Fruit fly (Drosophila melanogaster) whole organism, embryonic: Measurements from ENCODE around the gene CG4820.

Experiments used
- Abd-B ChIP-seq: fragments of 200-800 bp; sonication (Bioruptor generic); optimal IDR thresholded peaks from 2 replicates; lab custom pipeline; 2018; ENCODE audit warnings: missing biosample characterization, mild to moderate bottlenecking, missing genetic modification characterization, moderate library complexity
- Awh ChIP-seq: fragments of 200-800 bp; sonication (Bioruptor generic); IDR thresholded peaks from 2 replicates; pipeline ENCODE4, ENCODE4 v1.3.6; 2022; ENCODE audit warnings: missing biosample characterization, missing genetic modification characterization
- Bgb ChIP-seq: fragments of 200-800 bp; sonication (Bioruptor generic); IDR thresholded peaks from 2 replicates; pipeline ENCODE4 v1.3.6; 2022; ENCODE audit warnings: missing biosample characterization, missing genetic modification characterization; ENCODE audit not compliant: partially characterized antibody
- CG10462 ChIP-seq: fragments of 200-800 bp; sonication (Bioruptor generic); optimal IDR thresholded peaks from 2 replicates; lab custom pipeline; 2016; ENCODE audit warnings: missing biosample characterization, missing genetic modification characterization
- CG10543 ChIP-seq: fragments of 200-800 bp; sonication (Bioruptor generic); optimal IDR thresholded peaks from 3 replicates; lab custom pipeline; 2017; ENCODE audit warnings: missing biosample characterization, mild to moderate bottlenecking, missing genetic modification characterization, moderate library complexity
- CG10654 ChIP-seq: fragments of 200-800 bp; sonication (Bioruptor generic); optimal IDR thresholded peaks from 2 replicates; lab custom pipeline; 2016; ENCODE audit warnings: missing biosample characterization, missing genetic modification characterization
- CG11398 ChIP-seq: fragments of 200-800 bp; sonication (Bioruptor generic); optimal IDR thresholded peaks from 2 replicates; lab custom pipeline; 2016; ENCODE audit warnings: missing biosample characterization, missing genetic modification characterization
- CG12769 ChIP-seq: fragments of 200-800 bp; sonication (Bioruptor generic); optimal IDR thresholded peaks from 2 replicates; lab custom pipeline; 2019; ENCODE audit warnings: missing biosample characterization, mild to moderate bottlenecking, missing genetic modification characterization, moderate library complexity
- CG14710 ChIP-seq: fragments of 200-800 bp; sonication (Bioruptor generic); optimal IDR thresholded peaks from 3 replicates; lab custom pipeline; 2019; ENCODE audit warnings: missing biosample characterization, mild to moderate bottlenecking, missing genetic modification characterization, moderate library complexity
- CG1529 ChIP-seq: fragments of 200-800 bp; sonication (Bioruptor generic); optimal IDR thresholded peaks from 3 replicates; lab custom pipeline; 2018; ENCODE audit warnings: missing biosample characterization, missing genetic modification characterization
- CG16863 ChIP-seq: fragments of 200-800 bp; sonication (Bioruptor generic); optimal IDR thresholded peaks from 3 replicates; lab custom pipeline; 2016; ENCODE audit warnings: missing biosample characterization, missing genetic modification characterization
- CG17385 ChIP-seq: fragments of 200-800 bp; sonication (Bioruptor generic); optimal IDR thresholded peaks from 3 replicates; lab custom pipeline; 2018; ENCODE audit warnings: missing biosample characterization, mild to moderate bottlenecking, missing genetic modification characterization
- CG34422 ChIP-seq: fragments of 200-800 bp; sonication (Bioruptor generic); IDR thresholded peaks from 3 replicates; pipeline ENCODE4 v1.3.6; 2022; ENCODE audit warnings: missing biosample characterization, missing genetic modification characterization
- CG5180 ChIP-seq: fragments of 200-800 bp; sonication (Bioruptor generic); optimal IDR thresholded peaks from 3 replicates; lab custom pipeline; 2017; ENCODE audit warnings: missing biosample characterization, missing genetic modification characterization, mild to moderate bottlenecking, moderate library complexity, missing genetic modification reagents
- CG7357 ChIP-seq: fragments of 200-800 bp; sonication (Bioruptor generic); IDR thresholded peaks from 3 replicates; pipeline ENCODE4 v1.3.6; 2022; ENCODE audit warnings: missing biosample characterization, missing genetic modification characterization
- CG7963 ChIP-seq: fragments of 200-800 bp; sonication (Bioruptor generic); IDR thresholded peaks from 3 replicates; pipeline ENCODE4 v1.3.6; 2022; ENCODE audit warnings: missing biosample characterization, missing genetic modification characterization; ENCODE audit not compliant: partially characterized antibody
- CG8290 ChIP-seq, 3 experiments: fragments of 200-800 bp; sonication (Bioruptor generic); optimal IDR thresholded peaks; 2 replicates each; lab custom pipeline; 2016 to 2019; ENCODE audit warnings: missing biosample characterization in 3 of 3, missing genetic modification characterization in 3 of 3, mild to moderate bottlenecking in 2 of 3, moderate library complexity in 1 of 3
- CG9797 ChIP-seq: fragments of 200-800 bp; sonication (Bioruptor generic); optimal IDR thresholded peaks from 3 replicates; lab custom pipeline; 2018; ENCODE audit warnings: missing biosample characterization, mild to moderate bottlenecking, missing genetic modification characterization
- Deaf1 ChIP-seq: fragments of 200-800 bp; optimal IDR thresholded peaks from 3 replicates; lab custom pipeline; 2019; ENCODE audit warnings: missing biosample characterization, mild to moderate bottlenecking, missing genetic modification characterization, moderate library complexity
- GATAe ChIP-seq: fragments of 200-800 bp; sonication (Bioruptor generic); conservative IDR thresholded peaks from 2 replicates; pipeline ENCODE4 v1.3.6; 2022; ENCODE audit warnings: missing biosample characterization, missing genetic modification characterization
- HLH4C ChIP-seq: fragments of 200-800 bp; sonication (Bioruptor generic); IDR thresholded peaks from 3 replicates; pipeline ENCODE4 v1.3.6; 2022; ENCODE audit warnings: missing biosample characterization, missing genetic modification characterization; ENCODE audit not compliant: partially characterized antibody
- Hr3 ChIP-seq: fragments of 200-800 bp; sonication (Bioruptor generic); optimal IDR thresholded peaks from 3 replicates; lab custom pipeline; 2016; ENCODE audit warnings: missing biosample characterization, missing genetic modification characterization
- Med ChIP-seq: fragments of 200-800 bp; sonication (Bioruptor generic); peaks from one replicate; lab custom pipeline; 2016; ENCODE audit warnings: missing biosample characterization, missing genetic modification characterization, mild to moderate bottlenecking, inconsistent platforms, moderate library complexity
- Oli ChIP-seq: fragments of 200-800 bp; sonication (Bioruptor generic); optimal IDR thresholded peaks from 2 replicates; lab custom pipeline; 2018; ENCODE audit warnings: missing biosample characterization, mild to moderate bottlenecking, missing genetic modification characterization, moderate library complexity
- Rfx ChIP-seq: fragments of 200-800 bp; sonication (Bioruptor generic); IDR thresholded peaks from 2 replicates; pipeline ENCODE4 v1.3.6; 2022; ENCODE audit warnings: missing biosample characterization, missing genetic modification characterization
- Trl ChIP-seq, 3 experiments: fragments of >200 bp in 2 of 3; fragments of 200-800 bp in 1 of 3; sonication (Bioruptor generic) in 1 of 3; optimal IDR thresholded peaks; 2 replicates in 1 of 3; 3 replicates in 2 of 3; lab custom pipeline; 2016 to 2017; ENCODE audit warnings: missing biosample characterization in 1 of 3, missing genetic modification characterization in 1 of 3
- az2 ChIP-seq: fragments of 200-800 bp; sonication (Bioruptor generic); optimal IDR thresholded peaks from 3 replicates; lab custom pipeline; 2016; ENCODE audit warnings: missing biosample characterization, missing genetic modification characterization
- bbx ChIP-seq: fragments of 200-800 bp; sonication (Bioruptor generic); IDR thresholded peaks from 2 replicates; pipeline ENCODE4 v1.3.6; 2022; ENCODE audit warnings: missing biosample characterization, missing genetic modification characterization; ENCODE audit not compliant: partially characterized antibody
- caup ChIP-seq: fragments of 200-800 bp; sonication (Bioruptor generic); optimal IDR thresholded peaks from 3 replicates; lab custom pipeline; 2017; ENCODE audit warnings: missing biosample characterization, mild to moderate bottlenecking, missing genetic modification characterization, moderate library complexity; ENCODE audit not compliant: severe bottlenecking
- chinmo ChIP-seq: fragments of 200-800 bp; sonication (Bioruptor generic); IDR thresholded peaks from 4 replicates; pipeline ENCODE4 v1.3.6; 2022; ENCODE audit warnings: missing biosample characterization, missing genetic modification characterization; ENCODE audit not compliant: partially characterized antibody
- ci ChIP-seq: fragments of 200-800 bp; sonication (Bioruptor generic); IDR thresholded peaks from 3 replicates; pipeline ENCODE4 v1.3.6; 2022; ENCODE audit warnings: missing biosample characterization, missing genetic modification characterization
- crc ChIP-seq: fragments of 200-800 bp; sonication (Bioruptor generic); optimal IDR thresholded peaks from 2 replicates; lab custom pipeline; 2016; ENCODE audit warnings: missing biosample characterization, missing genetic modification characterization
- dmrt11E ChIP-seq: fragments of 200-800 bp; sonication (Bioruptor generic); optimal IDR thresholded peaks from 3 replicates; lab custom pipeline; 2018; ENCODE audit warnings: missing biosample characterization, mild to moderate bottlenecking, missing genetic modification characterization, moderate library complexity
- esg ChIP-seq: fragments of 200-800 bp; sonication (Bioruptor generic); conservative IDR thresholded peaks from 2 replicates; pipeline ENCODE4 v1.3.6; 2022; ENCODE audit warnings: missing biosample characterization, missing genetic modification characterization
- exex ChIP-seq: fragments of 200-800 bp; sonication (Bioruptor generic); optimal IDR thresholded peaks from 4 replicates; lab custom pipeline; 2018; ENCODE audit warnings: missing biosample characterization, mild to moderate bottlenecking, missing genetic modification characterization, moderate library complexity
- grn ChIP-seq: fragments of 200-800 bp; sonication (Bioruptor generic); optimal IDR thresholded peaks from 3 replicates; lab custom pipeline; 2017; ENCODE audit warnings: missing biosample characterization, missing genetic modification characterization
- hb ChIP-seq: fragments of 200-800 bp; sonication (Bioruptor generic); IDR thresholded peaks from 3 replicates; pipeline ENCODE4 v1.3.6; 2022; ENCODE audit warnings: missing biosample characterization, missing genetic modification characterization; ENCODE audit not compliant: partially characterized antibody
- inv ChIP-seq: fragments of 200-800 bp; sonication (Bioruptor generic); IDR thresholded peaks from 2 replicates; pipeline ENCODE4 v1.3.6; 2022; ENCODE audit warnings: missing biosample characterization, missing genetic modification characterization; ENCODE audit not compliant: partially characterized antibody
- lbe ChIP-seq: fragments of 200-800 bp; sonication (Bioruptor generic); optimal IDR thresholded peaks from 2 replicates; lab custom pipeline; 2016; ENCODE audit warnings: missing biosample characterization, mild to moderate bottlenecking, missing genetic modification characterization
- pb ChIP-seq: fragments of 200-800 bp; sonication (Bioruptor generic); optimal IDR thresholded peaks from 3 replicates; lab custom pipeline; 2016; ENCODE audit warnings: missing biosample characterization, missing genetic modification characterization
- peb ChIP-seq: fragments of 200-800 bp; sonication (Bioruptor generic); IDR thresholded peaks from 2 replicates; pipeline ENCODE4 v1.3.6; 2022; ENCODE audit warnings: missing biosample characterization, missing genetic modification characterization
- salm ChIP-seq: fragments of 200-800 bp; sonication (Bioruptor generic); optimal IDR thresholded peaks from 2 replicates; lab custom pipeline; 2018; ENCODE audit warnings: missing biosample characterization, mild to moderate bottlenecking, missing genetic modification characterization
- sc ChIP-seq, 3 experiments: fragments of >200 bp in 2 of 3; fragments of 200-800 bp in 1 of 3; sonication (Bioruptor generic) in 1 of 3; optimal IDR thresholded peaks; 2 replicates in 2 of 3; 3 replicates in 1 of 3; lab custom pipeline; 2017; ENCODE audit warnings: mild to moderate bottlenecking in 1 of 3, missing biosample characterization in 1 of 3, missing genetic modification characterization in 1 of 3, missing genetic modification reagents in 1 of 3
- sug ChIP-seq: fragments of 200-800 bp; optimal IDR thresholded peaks from 2 replicates; lab custom pipeline; 2019; ENCODE audit warnings: missing biosample characterization, mild to moderate bottlenecking, missing genetic modification characterization, moderate library complexity
- tll ChIP-seq, 2 experiments: fragments of 200-800 bp in 1 of 2; fragments of >200 bp in 1 of 2; sonication (Bioruptor generic) in 1 of 2; optimal IDR thresholded peaks; 2 replicates each; lab custom pipeline; 2017 to 2019; ENCODE audit warnings: missing biosample characterization in 2 of 2, missing genetic modification characterization in 2 of 2, mild to moderate bottlenecking in 1 of 2, moderate library complexity in 1 of 2
- usp ChIP-seq: fragments of >200 bp; optimal IDR thresholded peaks from 2 replicates; lab custom pipeline; 2017; ENCODE audit warnings: missing biosample characterization, missing genetic modification characterization
- zen2 ChIP-seq: fragments of 200-800 bp; sonication (Bioruptor generic); IDR thresholded peaks from 3 replicates; pipeline ENCODE4 v1.3.6; 2022; ENCODE audit warnings: missing biosample characterization, missing genetic modification characterization; ENCODE audit not compliant: partially characterized antibody

Gene CG4820

dm6 chr3R:11198062-11198472, 18.3 kb upstream of the CG4820 start (continued):
- TF ChIP-seq Trl (optimal IDR thresholded peaks at IDR 0.05; lab: Kevin White, UChicago): peak; percentile 48 to 70
- TF ChIP-seq Trl (GFP tag; optimal IDR thresholded peaks at IDR 0.05; lab: Kevin White, UChicago): no peak
- TF ChIP-seq Oli (tag; lab: Kevin White, UChicago): no peak
- TF ChIP-seq CG16863 (GFP tag; lab: Kevin White, UChicago): no peak
- TF ChIP-seq CG34422 (GFP tag; lab: Robert Waterston, UW): peak; percentile 41; the same call in 1 of the 3 replicates
- peak; percentile 97 for TF ChIP-seq CG5180 (GFP tag; lab: Kevin White, UChicago)
- peak; percentile 41; the same call in 1 of the 2 replicates for TF ChIP-seq bbx
- TF ChIP-seq ci (GFP tag; lab: Robert Waterston, UW): peak; percentile 60; the same call in 2 of the 3 replicates
- TF ChIP-seq HLH4C: 0 out of 3 replicates have a peak, but pooled peaks have one; percentile 12
- no peak for TF ChIP-seq CG8290 (GFP tag; optimal IDR thresholded peaks at IDR 0.05; lab: Kevin White, UChicago)
- peak in 1 of 2 experiments; percentile 72 for TF ChIP-seq CG8290 (tag; optimal IDR thresholded peaks at IDR 0.05; lab: Kevin White, UChicago)
- TF ChIP-seq Bgb (GFP tag; lab: Robert Waterston, UW): peak; percentile 49
- no peak for TF ChIP-seq crc (GFP tag; lab: Kevin White, UChicago)
- TF ChIP-seq inv (GFP tag; lab: Robert Waterston, UW): no peak
- no peak for TF ChIP-seq CG1529
- no peak for TF ChIP-seq Hr3 (GFP tag; lab: Kevin White, UChicago)
- TF ChIP-seq CG17385 (GFP tag; lab: Kevin White, UChicago): peak; percentile 3
- no peak for TF ChIP-seq esg
- no peak for TF ChIP-seq az2 (GFP tag; lab: Kevin White, UChicago)
- no peak for TF ChIP-seq pb (GFP tag; lab: Kevin White, UChicago)
- TF ChIP-seq Abd-B: no peak
- no peak for TF ChIP-seq lbe (GFP tag; lab: Kevin White, UChicago)

- no peak for TF ChIP-seq CG14710
- TF ChIP-seq chinmo (GFP tag; lab: Robert Waterston, UW): no peak
- peak; percentile 11 for TF ChIP-seq salm (tag; lab: Kevin White, UChicago)
- peak; percentile 23 for TF ChIP-seq Deaf1 (tag; lab: Kevin White, UChicago)
- TF ChIP-seq Rfx (GFP tag; lab: Robert Waterston, UW): no peak
- TF ChIP-seq zen2 (GFP tag; lab: Robert Waterston, UW): no peak
- TF ChIP-seq GATAe (GFP tag; lab: Robert Waterston, UW): peak; percentile 21; the same call in 1 of the 2 replicates
- no peak for TF ChIP-seq peb (GFP tag; lab: Robert Waterston, UW)
- no peak for TF ChIP-seq CG10654 (GFP tag; lab: Kevin White, UChicago)
- TF ChIP-seq sug (tag; lab: Kevin White, UChicago): peak; percentile 97
- TF ChIP-seq CG12769 (tag; lab: Kevin White, UChicago): peak; percentile 6
- TF ChIP-seq usp (GFP tag; lab: Kevin White, UChicago): no peak
- no peak for TF ChIP-seq sc (optimal IDR thresholded peaks at IDR 0.05; lab: Kevin White, UChicago)
- TF ChIP-seq sc (GFP tag; optimal IDR thresholded peaks at IDR 0.05; lab: Kevin White, UChicago): no peak
- TF ChIP-seq grn: peak; percentile 87
- TF ChIP-seq CG7963 (GFP tag; lab: Robert Waterston, UW): no peak
- no peak for TF ChIP-seq tll (GFP tag; optimal IDR thresholded peaks at IDR 0.05; lab: Kevin White, UChicago)
- peak; percentile 50 for TF ChIP-seq Med
- peak; percentile 24 for TF ChIP-seq CG10543 (GFP tag; lab: Kevin White, UChicago)
- peak; percentile 98 for TF ChIP-seq exex
- TF ChIP-seq hb (GFP tag; lab: Robert Waterston, UW): no peak
- no peak for TF ChIP-seq dmrt11E (tag; lab: Kevin White, UChicago)
- no peak for TF ChIP-seq CG9797 (GFP tag; lab: Kevin White, UChicago)
- no peak for TF ChIP-seq caup (GFP tag; lab: Kevin White, UChicago)
- TF ChIP-seq CG7357 (GFP tag; lab: Robert Waterston, UW): no peak
- no peak for TF ChIP-seq CG10462 (GFP tag; lab: Kevin White, UChicago)
- no peak for TF ChIP-seq Awh (GFP tag; lab: Robert Waterston, UW)
- no peak for TF ChIP-seq CG11398 (GFP tag; lab: Kevin White, UChicago)
Observed at dm6 chr3R:11199227-11199835, 17.0 kb upstream of the CG4820 start.
